Worm (Caenorhabditis elegans): ENCODE measurements around the gene nep-1.

The nep-1 gene

ce11 chrII:11634681-11635527 lies 22.1 kb downstream of the nep-1 start (continued):
- no peak for TF ChIP-seq ces-1 (GFP tag; optimal IDR thresholded peaks at IDR 0.05)
- TF ChIP-seq cey-2 (tag; optimal IDR thresholded peaks at IDR 0.05; ENCODE audit: borderline replicate concordance, insufficient read depth), result no peak
- TF ChIP-seq set-16 (GFP tag; IDR thresholded peaks at IDR 0.05), result peak; percentile 99
- TF ChIP-seq gei-8 (GFP tag; optimal IDR thresholded peaks at IDR 0.05), result no peak
- TF ChIP-seq aha-1 (tag), result peak; percentile 97
- TF ChIP-seq madf-9 (GFP tag; conservative IDR thresholded peaks at IDR 0.05), result peak; percentile 60; the same call in 1 of the 2 replicates
- TF ChIP-seq lir-3 (tag; optimal IDR thresholded peaks at IDR 0.05), result no peak
- TF ChIP-seq hif-1 (tag; optimal IDR thresholded peaks at IDR 0.05), result peak in 1 of 2 experiments; percentile 79
- no peak for TF ChIP-seq lin-29 (GFP tag; IDR thresholded peaks at IDR 0.05)
- peak; percentile 42 for TF ChIP-seq zag-1 (tag; optimal IDR thresholded peaks at IDR 0.05)
- no peak for TF ChIP-seq nhr-76 (tag; optimal IDR thresholded peaks at IDR 0.05)
- peak; percentile 57 for TF ChIP-seq duxl-1 (tag; optimal IDR thresholded peaks at IDR 0.05; ENCODE audit: poor library complexity)
- no peak for TF ChIP-seq Y5F2A.4 (GFP tag; optimal IDR thresholded peaks at IDR 0.05)
- no peak for TF ChIP-seq ceh-82 (tag; optimal IDR thresholded peaks at IDR 0.05)
- TF ChIP-seq egl-43 (GFP tag; IDR thresholded peaks at IDR 0.05), result peak; percentile 90
- peak; percentile 95 for TF ChIP-seq hlh-11 (tag; optimal IDR thresholded peaks at IDR 0.05)
- TF ChIP-seq mdt-29 (GFP tag; IDR thresholded peaks at IDR 0.05), result 0 out of 2 replicates have a peak, but pooled peaks have one; percentile 19
- TF ChIP-seq Y48G9A.11 (GFP tag; IDR thresholded peaks at IDR 0.05), result no peak
- peak; percentile 84 for TF ChIP-seq lin-13 (GFP tag; optimal IDR thresholded peaks at IDR 0.05)
- no peak for TF ChIP-seq Y75B8A.6 (GFP tag; IDR thresholded peaks at IDR 0.05)
- TF ChIP-seq T26A8.4 (GFP tag; IDR thresholded peaks at IDR 0.05), result peak; percentile 82
- peak; percentile 57 for TF ChIP-seq dve-1 (tag; optimal IDR thresholded peaks at IDR 0.05; ENCODE audit: insufficient read depth)
- TF ChIP-seq lin-39 (tag; optimal IDR thresholded peaks at IDR 0.05), result no peak
- TF ChIP-seq ceh-20 (GFP tag; IDR thresholded peaks at IDR 0.05), result peak; percentile 87
- no peak for TF ChIP-seq jun-1 (tag; optimal IDR thresholded peaks at IDR 0.05)
- TF ChIP-seq mxl-3 (GFP tag; optimal IDR thresholded peaks at IDR 0.05), result peak; percentile 89
- TF ChIP-seq nhr-102 (tag; optimal IDR thresholded peaks at IDR 0.05), result peak; percentile 20
- TF ChIP-seq F49E8.2 (tag; optimal IDR thresholded peaks at IDR 0.05; ENCODE audit: borderline replicate concordance), result no peak
- no peak for TF ChIP-seq daf-19 (GFP tag; conservative IDR thresholded peaks at IDR 0.05)
- TF ChIP-seq lim-7 (GFP tag; IDR thresholded peaks at IDR 0.05), result 0 out of 2 replicates have a peak, but pooled peaks have one; percentile 26
- TF ChIP-seq zip-2 (tag; optimal IDR thresholded peaks at IDR 0.05), result no peak
- TF ChIP-seq nhr-42 (GFP tag; IDR thresholded peaks at IDR 0.05), result 0 out of 2 replicates have a peak, but pooled peaks have one; percentile 71
- TF ChIP-seq mes-2 (tag; optimal IDR thresholded peaks at IDR 0.05; ENCODE audit: poor library complexity, severe bottlenecking), result peak; percentile 77
- TF ChIP-seq zfp-3 (GFP tag; conservative IDR thresholded peaks at IDR 0.05), result 0 out of 2 replicates have a peak, but pooled peaks have one; percentile 31
- no peak for TF ChIP-seq F10B5.3 (tag; optimal IDR thresholded peaks at IDR 0.05)
- no peak for TF ChIP-seq madf-5 (GFP tag; IDR thresholded peaks at IDR 0.05)
- no peak for TF ChIP-seq skn-1 (tag; optimal IDR thresholded peaks at IDR 0.05)
- TF ChIP-seq daf-16 (GFP tag; optimal IDR thresholded peaks at IDR 0.05), result peak in 1 of 2 experiments; percentile 20
- TF ChIP-seq daf-16 (tag; optimal IDR thresholded peaks at IDR 0.05), result peak; percentile 30
- TF ChIP-seq ztf-7 (tag; optimal IDR thresholded peaks at IDR 0.05), result no peak
- no peak for TF ChIP-seq dmd-9 (GFP tag; IDR thresholded peaks at IDR 0.05)
- 0 out of 2 replicates have a peak, but pooled peaks have one; percentile 25 for TF ChIP-seq mxl-2 (GFP tag; conservative IDR thresholded peaks at IDR 0.05)
- peak; percentile 88 for TF ChIP-seq nhr-11 (tag; optimal IDR thresholded peaks at IDR 0.05)
- TF ChIP-seq sdz-12 (GFP tag; optimal IDR thresholded peaks at IDR 0.05), result no peak
- TF ChIP-seq ZK337.2 (GFP tag; IDR thresholded peaks at IDR 0.05), result peak; percentile 10; the same call in 1 of the 2 replicates
- peak; percentile 50 for TF ChIP-seq T20F7.1 (GFP tag; optimal IDR thresholded peaks at IDR 0.05)
- TF ChIP-seq lin-38 (GFP tag; IDR thresholded peaks at IDR 0.05), result peak; percentile 59
